Worm (Caenorhabditis elegans): Measurements from ENCODE around the gene F28H7.7.
A peak's percentile ranks its signal among the peaks of the same experiment; 100 is the strongest.

The F28H7.7 gene

ce11 chrV:10721912-10722426 is 32.0 kb downstream of the F28H7.7 start:
- no peak for TF ChIP-seq drap-1 (GFP tag; optimal IDR thresholded peaks at IDR 0.05)
- peak; percentile 66 for TF ChIP-seq hlh-1 (tag; optimal IDR thresholded peaks at IDR 0.05)
- TF ChIP-seq unc-62 (GFP tag; optimal IDR thresholded peaks at IDR 0.05) = peak; percentile 8
- TF ChIP-seq ceh-43 (GFP tag; optimal IDR thresholded peaks at IDR 0.05) = no peak
- no peak for TF ChIP-seq bed-3 (GFP tag; optimal IDR thresholded peaks at IDR 0.05)
- peak; percentile 2 for TF ChIP-seq mep-1 (tag; optimal IDR thresholded peaks at IDR 0.05)
- TF ChIP-seq blmp-1 (tag; optimal IDR thresholded peaks at IDR 0.05) = peak; percentile 84
- no peak for TF ChIP-seq mab-5 (tag; optimal IDR thresholded peaks at IDR 0.05)
- no peak for TF ChIP-seq nhr-12 (tag; optimal IDR thresholded peaks at IDR 0.05)

DNA sequence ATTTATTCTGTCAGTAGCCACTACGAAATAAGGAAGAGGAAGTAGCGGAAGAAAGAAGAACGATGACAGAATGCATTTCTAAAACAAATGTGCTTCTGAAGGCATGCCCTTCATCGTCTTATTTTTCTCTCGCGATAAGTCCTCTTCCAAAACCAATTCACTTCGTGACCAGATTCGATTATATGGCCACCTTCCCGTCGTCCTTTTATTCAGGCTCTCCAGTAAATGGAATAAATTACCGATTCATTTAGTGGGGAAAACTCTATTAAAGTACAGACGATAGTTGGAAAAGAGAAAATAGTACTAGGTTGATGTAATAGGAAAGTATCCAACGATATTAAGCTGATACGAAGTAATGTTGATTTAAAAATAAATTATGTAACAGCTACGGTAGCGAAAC is 32.6 kb downstream of the F28H7.7 start:
- TF ChIP-seq blmp-1 (tag; optimal IDR thresholded peaks at IDR 0.05) (no peak), ces-1 (GFP tag; optimal IDR thresholded peaks at IDR 0.05) (peak; percentile 100)

DNA sequence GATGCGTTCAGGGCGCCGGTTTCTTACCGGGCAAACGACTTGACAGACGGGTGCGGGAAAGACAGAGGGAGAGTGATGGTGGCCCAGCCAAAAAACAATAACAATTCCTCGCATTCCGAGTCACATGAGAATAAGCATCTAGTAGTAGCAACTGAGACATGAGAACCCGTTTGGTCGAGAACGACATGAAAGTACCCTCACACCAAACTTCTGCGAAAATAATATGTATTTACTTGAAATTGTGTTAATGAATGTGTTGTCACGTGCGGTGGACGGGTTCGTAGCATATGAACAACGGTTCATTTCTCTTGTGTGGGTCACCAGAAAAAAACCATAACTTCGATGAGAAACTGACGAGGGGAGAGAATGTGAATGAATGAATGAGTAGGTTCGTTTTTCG is 33.1 kb downstream of the F28H7.7 start:
- TF ChIP-seq ceh-83 (GFP tag; optimal IDR thresholded peaks at IDR 0.05) (no peak), M03D4.4 (tag; optimal IDR thresholded peaks at IDR 0.05) (no peak), cnd-1 (tag; optimal IDR thresholded peaks at IDR 0.05) (no peak), nhr-2 (tag; optimal IDR thresholded peaks at IDR 0.05) (no peak), zip-8 (tag; optimal IDR thresholded peaks at IDR 0.05) (no peak), ceh-39 (tag; optimal IDR thresholded peaks at IDR 0.05) (no peak), ztf-11 (tag; optimal IDR thresholded peaks at IDR 0.05) (no peak), unc-62 (GFP tag; optimal IDR thresholded peaks at IDR 0.05) (no peak), elt-3 (tag; optimal IDR thresholded peaks at IDR 0.05) (no peak), tbx-8 (GFP tag; optimal IDR thresholded peaks at IDR 0.05) (no peak)

DNA sequence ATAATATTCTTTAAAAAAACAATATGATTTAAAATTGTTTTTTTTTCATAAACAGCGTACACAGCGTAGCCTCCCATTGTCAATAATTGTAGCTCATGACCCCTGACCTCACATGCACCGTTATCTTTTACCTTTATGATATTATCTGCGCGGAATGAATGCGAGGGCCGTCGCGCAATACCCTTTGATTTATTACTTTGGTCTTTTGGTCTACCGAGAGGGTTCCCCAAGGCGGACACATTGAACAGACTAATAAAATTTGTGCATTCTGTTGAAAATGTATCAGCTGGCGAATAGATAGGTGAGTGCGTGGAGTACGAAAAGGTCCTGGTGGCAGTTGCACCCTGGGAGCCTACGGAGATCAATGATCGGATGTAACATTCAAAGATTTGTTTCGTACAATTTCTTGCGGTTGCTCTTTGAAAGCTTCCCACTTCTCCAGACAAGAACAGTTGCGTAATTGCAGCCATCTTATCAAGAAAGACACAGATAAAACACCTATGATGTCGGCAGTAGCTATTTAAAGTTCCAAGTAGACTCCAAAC is 33.6 kb downstream of the F28H7.7 start:
- TF ChIP-seq ces-1 (GFP tag; optimal IDR thresholded peaks at IDR 0.05) (peak; percentile 16), nhr-2 (tag; optimal IDR thresholded peaks at IDR 0.05) (peak; percentile 79), mab-5 (tag; optimal IDR thresholded peaks at IDR 0.05) (peak; percentile 65), ztf-11 (tag; optimal IDR thresholded peaks at IDR 0.05) (no peak), lin-32 (GFP tag; optimal IDR thresholded peaks at IDR 0.05) (no peak), nhr-76 (tag; optimal IDR thresholded peaks at IDR 0.05) (no peak), ham-2 (GFP tag; optimal IDR thresholded peaks at IDR 0.05) (no peak), lin-13 (tag; optimal IDR thresholded peaks at IDR 0.05) (no peak), tbx-8 (GFP tag; optimal IDR thresholded peaks at IDR 0.05) (no peak), elt-1 (tag; optimal IDR thresholded peaks at IDR 0.05; ENCODE audit: borderline replicate concordance, insufficient read depth) (peak; percentile 68), hlh-1 (tag; optimal IDR thresholded peaks at IDR 0.05) (peak; percentile 98), unc-62 (GFP tag; optimal IDR thresholded peaks at IDR 0.05) (peak; percentile 82)

- TF ChIP-seq mls-2 (tag; optimal IDR thresholded peaks at IDR 0.05) = no peak
- peak; percentile 29 for TF ChIP-seq hlh-1 (tag; optimal IDR thresholded peaks at IDR 0.05)
- peak; percentile 39 for TF ChIP-seq ham-2 (GFP tag; optimal IDR thresholded peaks at IDR 0.05)
- no peak for TF ChIP-seq cnd-1 (tag; optimal IDR thresholded peaks at IDR 0.05)
Measured at ce11 chrV:10719833-10720170, 34.1 kb downstream of the F28H7.7 start.

DNA sequence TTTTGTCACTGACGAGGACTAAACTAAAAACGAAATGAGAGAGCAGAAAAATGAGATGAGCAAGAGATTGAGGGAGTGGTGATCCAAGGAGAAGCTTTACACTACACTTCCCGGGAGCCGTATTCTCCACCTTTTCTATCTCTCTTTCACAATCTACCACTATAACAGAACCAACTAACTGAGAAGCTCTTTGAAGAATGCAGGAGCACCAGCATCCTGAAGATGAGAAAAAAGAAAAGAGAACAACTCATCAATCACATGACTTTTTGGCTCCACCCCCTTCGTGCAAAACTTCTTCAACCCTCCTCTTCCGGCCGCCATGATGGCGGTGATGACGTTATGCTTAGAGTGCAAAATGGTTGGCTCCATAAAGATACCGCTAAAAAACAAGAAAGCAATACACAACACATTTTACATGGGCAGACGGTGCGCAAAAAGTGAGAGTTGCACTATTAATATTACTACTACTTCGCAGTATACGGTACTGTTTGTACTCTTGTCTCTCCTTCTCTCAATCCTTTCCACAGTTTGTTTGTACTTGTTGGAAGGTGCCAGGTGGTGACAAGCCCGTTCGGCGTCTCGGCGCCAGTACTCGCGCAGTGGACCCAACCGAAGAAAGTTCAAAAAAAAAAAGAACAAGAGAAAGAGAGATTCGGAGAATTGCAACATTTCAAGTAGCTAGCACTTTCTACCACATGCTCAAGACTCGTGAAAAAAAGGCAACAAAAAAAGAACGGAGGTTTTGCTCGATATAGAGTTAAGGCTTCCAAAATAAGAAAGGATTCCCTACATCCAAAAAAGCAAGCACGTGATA is 34.7 kb downstream of the F28H7.7 start:
- TF ChIP-seq ceh-83 (GFP tag; optimal IDR thresholded peaks at IDR 0.05) = no peak
- no peak for TF ChIP-seq M03D4.4 (tag; optimal IDR thresholded peaks at IDR 0.05)
- TF ChIP-seq unc-120 (tag; optimal IDR thresholded peaks at IDR 0.05; ENCODE audit: poor library complexity, severe bottlenecking) = peak; percentile 52
- no peak for TF ChIP-seq ces-1 (GFP tag; optimal IDR thresholded peaks at IDR 0.05)
- no peak for TF ChIP-seq nhr-2 (tag; optimal IDR thresholded peaks at IDR 0.05)
- no peak for TF ChIP-seq drap-1 (GFP tag; optimal IDR thresholded peaks at IDR 0.05)
- TF ChIP-seq hlh-1 (tag; optimal IDR thresholded peaks at IDR 0.05) = peak; percentile 22
- TF ChIP-seq ceh-39 (tag; optimal IDR thresholded peaks at IDR 0.05) = no peak
- TF ChIP-seq nhr-237 (tag; optimal IDR thresholded peaks at IDR 0.05) = no peak
- no peak for TF ChIP-seq elt-1 (tag; optimal IDR thresholded peaks at IDR 0.05; ENCODE audit: borderline replicate concordance, insufficient read depth)
- no peak for TF ChIP-seq pha-4 (tag; optimal IDR thresholded peaks at IDR 0.05)
